Fruit fly (Drosophila melanogaster): ENCODE data around the gene CG34041.

- TF ChIP-seq Sox102F (GFP tag; optimal IDR thresholded peaks at IDR 0.05) (no peak), ss (GFP tag; optimal IDR thresholded peaks at IDR 0.05) (peak; percentile 30 to 49), CG6854 (GFP tag; optimal IDR thresholded peaks at IDR 0.05) (peak; percentile 11), CG8119 (GFP tag; IDR thresholded peaks at IDR 0.05) (no peak), OdsH (GFP tag; optimal IDR thresholded peaks at IDR 0.05) (no peak), pdm3 (GFP tag; optimal IDR thresholded peaks at IDR 0.05) (no peak)
Observed at dm6 chr3R:30465775-30466494, 41.9 kb upstream of the CG34041 start, which contains the start of gene PH4alphaEFB.

Measured in whole organism, prepupa.